Fruit fly (Drosophila melanogaster) whole organism, adult: ENCODE measurements around the gene SmydA-8.

Experiments
- CG11617 ChIP-seq: fragments of 200-800 bp; sonication (Bioruptor generic); optimal IDR thresholded peaks from 2 replicates; lab custom pipeline; 2017; ENCODE audit warnings: mild to moderate bottlenecking, missing biosample characterization, missing genetic modification reagents, missing genetic modification characterization
- CG12768 ChIP-seq: fragments of 200-800 bp; sonication (Bioruptor generic); optimal IDR thresholded peaks from 2 replicates; lab custom pipeline; 2017; ENCODE audit warnings: missing biosample characterization, missing genetic modification characterization, mild to moderate bottlenecking, moderate library complexity, missing genetic modification reagents
- CG14711 ChIP-seq: fragments of 200-800 bp; sonication (Bioruptor generic); optimal IDR thresholded peaks from 2 replicates; lab custom pipeline; 2018; ENCODE audit warnings: missing biosample characterization, mild to moderate bottlenecking, missing genetic modification characterization, moderate library complexity
- CG1620 ChIP-seq: fragments of 200-800 bp; sonication (Bioruptor generic); optimal IDR thresholded peaks from 2 replicates; lab custom pipeline; 2016; ENCODE audit warnings: missing biosample characterization, missing genetic modification characterization
- CG33017 ChIP-seq: fragments of 200-800 bp; sonication (Bioruptor generic); optimal IDR thresholded peaks from 2 replicates; lab custom pipeline; 2018; ENCODE audit warnings: missing biosample characterization, mild to moderate bottlenecking, missing genetic modification characterization, moderate library complexity
- CG5204 ChIP-seq: fragments of 200-800 bp; sonication (Bioruptor generic); optimal IDR thresholded peaks from 2 replicates; lab custom pipeline; 2016; ENCODE audit warnings: missing biosample characterization, missing genetic modification characterization
- CG7045 ChIP-seq: fragments of 200-800 bp; sonication (Bioruptor generic); optimal IDR thresholded peaks from 2 replicates; lab custom pipeline; 2017; ENCODE audit warnings: missing biosample characterization, mild to moderate bottlenecking, missing genetic modification characterization
- CG7101 ChIP-seq: fragments of 200-800 bp; sonication (Bioruptor generic); optimal IDR thresholded peaks from 2 replicates; lab custom pipeline; 2018; ENCODE audit warnings: missing biosample characterization, mild to moderate bottlenecking, missing genetic modification characterization, moderate library complexity
- Clk ChIP-seq: fragments of 200-800 bp; sonication (Bioruptor generic); optimal IDR thresholded peaks from 2 replicates; lab custom pipeline; 2017; ENCODE audit warnings: missing biosample characterization, missing genetic modification characterization
- Crg-1 ChIP-seq: fragments of 200-800 bp; sonication (Bioruptor generic); optimal IDR thresholded peaks from 2 replicates; lab custom pipeline; 2016; ENCODE audit warnings: missing biosample characterization, missing genetic modification characterization
- Hr96 ChIP-seq: fragments of 200-800 bp; sonication (Bioruptor generic); optimal IDR thresholded peaks from 2 replicates; lab custom pipeline; 2016; ENCODE audit warnings: missing biosample characterization, missing genetic modification characterization
- Mnt ChIP-seq: fragments of 200-800 bp; sonication (Bioruptor generic); optimal IDR thresholded peaks from 2 replicates; lab custom pipeline; 2016; ENCODE audit warnings: missing biosample characterization, mild to moderate bottlenecking, missing genetic modification characterization
- bab1 ChIP-seq: fragments of 200-800 bp; sonication (Bioruptor generic); optimal IDR thresholded peaks from 3 replicates; lab custom pipeline; 2019; ENCODE audit warnings: missing biosample characterization, mild to moderate bottlenecking, missing genetic modification characterization, moderate library complexity
- cic ChIP-seq: fragments of 200-800 bp; sonication (Bioruptor generic); optimal IDR thresholded peaks from 2 replicates; lab custom pipeline; 2017; ENCODE audit warnings: missing biosample characterization, mild to moderate bottlenecking, missing genetic modification characterization, moderate library complexity
- cnc ChIP-seq, 2 experiments: fragments of >200 bp; optimal IDR thresholded peaks; 2 replicates each; lab custom pipeline; 2017
- kay ChIP-seq: fragments of 200-800 bp; sonication (Bioruptor generic); peaks from one replicate; lab custom pipeline; 2016; ENCODE audit warnings: missing biosample characterization, missing genetic modification characterization, borderline replicate concordance
- ovo ChIP-seq: fragments of 200-800 bp; sonication (Bioruptor generic); optimal IDR thresholded peaks from 2 replicates; lab custom pipeline; 2016; ENCODE audit warnings: missing biosample characterization, missing genetic modification characterization
- pad ChIP-seq: fragments of 200-800 bp; sonication (Bioruptor generic); optimal IDR thresholded peaks from 3 replicates; lab custom pipeline; 2017; ENCODE audit warnings: missing biosample characterization, missing genetic modification characterization, mild to moderate bottlenecking, moderate library complexity, missing genetic modification reagents
- tj ChIP-seq: fragments of 200-800 bp; sonication (Bioruptor generic); optimal IDR thresholded peaks from 3 replicates; lab custom pipeline; 2017; ENCODE audit warnings: missing biosample characterization, mild to moderate bottlenecking, missing genetic modification characterization, moderate library complexity
- toe ChIP-seq: fragments of 200-800 bp; sonication (Bioruptor generic); optimal IDR thresholded peaks from 2 replicates; lab custom pipeline; 2016; ENCODE audit warnings: missing biosample characterization, missing genetic modification characterization

SmydA-8 gene

dm6 chrX:2212327-2212820, 1.2 kb downstream of the SmydA-8 start:
- TF ChIP-seq CG12768 (no peak), CG5204 (no peak), CG14711 (tag; lab: Kevin White, UChicago) (peak; percentile 12), Hr96 (GFP tag; lab: Kevin White, UChicago) (peak; percentile 17), CG7101 (tag; lab: Kevin White, UChicago) (no peak)

- no peak for TF ChIP-seq bab1 (GFP tag; lab: Kevin White, UChicago)
- no peak for TF ChIP-seq kay (GFP tag; lab: Kevin White, UChicago)
- TF ChIP-seq ovo (GFP tag; lab: Kevin White, UChicago), result no peak
- TF ChIP-seq cic (GFP tag; lab: Kevin White, UChicago), result no peak
- no peak for TF ChIP-seq CG5204
- no peak for TF ChIP-seq Crg-1 (GFP tag; lab: Kevin White, UChicago)
- no peak for TF ChIP-seq cnc (optimal IDR thresholded peaks at IDR 0.05; lab: Kevin White, UChicago)
- no peak for TF ChIP-seq CG7101 (tag; lab: Kevin White, UChicago)
- TF ChIP-seq CG33017, result no peak
- TF ChIP-seq Mnt (GFP tag; lab: Kevin White, UChicago), result no peak
- TF ChIP-seq CG12768, result no peak
- TF ChIP-seq toe, result no peak
- TF ChIP-seq CG14711 (tag; lab: Kevin White, UChicago), result no peak
- no peak for TF ChIP-seq CG1620 (GFP tag; lab: Kevin White, UChicago)
- no peak for TF ChIP-seq tj
- TF ChIP-seq CG11617, result no peak
- TF ChIP-seq Hr96 (GFP tag; lab: Kevin White, UChicago), result no peak
- no peak for TF ChIP-seq Clk (GFP tag; lab: Kevin White, UChicago)
Measured at dm6 chrX:2208641-2209241, 4.9 kb downstream of the SmydA-8 start.

- TF ChIP-seq CG33017, result no peak
Measured at dm6 chrX:2203766-2204165, 9.8 kb downstream of the SmydA-8 start, which contains the start of gene FarO. Gene FarO (minus strand): TSS chrX:2203866.

- TF ChIP-seq pad (GFP tag; lab: Kevin White, UChicago) (peak; percentile 10), CG14711 (tag; lab: Kevin White, UChicago) (no peak), Mnt (GFP tag; lab: Kevin White, UChicago) (peak; percentile 14), CG5204 (no peak), CG12768 (peak; percentile 6), cic (GFP tag; lab: Kevin White, UChicago) (peak; percentile 53)
Measured at dm6 chrX:2199303-2199702, 14.3 kb downstream of the SmydA-8 start.

- TF ChIP-seq Crg-1 (GFP tag; lab: Kevin White, UChicago), result no peak
- TF ChIP-seq CG14711 (tag; lab: Kevin White, UChicago), result no peak
- no peak for TF ChIP-seq CG7045 (GFP tag; lab: Kevin White, UChicago)
- no peak for TF ChIP-seq bab1 (GFP tag; lab: Kevin White, UChicago)
- no peak for TF ChIP-seq CG7101 (tag; lab: Kevin White, UChicago)
- no peak for TF ChIP-seq CG11617
- TF ChIP-seq kay (GFP tag; lab: Kevin White, UChicago), result no peak
- no peak for TF ChIP-seq Mnt (GFP tag; lab: Kevin White, UChicago)
- TF ChIP-seq tj, result no peak
- no peak for TF ChIP-seq CG5204
Measured at dm6 chrX:2198272-2198571, 15.4 kb downstream of the SmydA-8 start.

- TF ChIP-seq CG1620 (GFP tag; lab: Kevin White, UChicago) (no peak), ovo (GFP tag; lab: Kevin White, UChicago) (no peak), CG11617 (no peak), tj (no peak), Mnt (GFP tag; lab: Kevin White, UChicago) (no peak), cic (GFP tag; lab: Kevin White, UChicago) (no peak), bab1 (GFP tag; lab: Kevin White, UChicago) (no peak), CG12768 (no peak)
Measured at dm6 chrX:2197414-2198271, 16.0 kb downstream of the SmydA-8 start.

dm6 chrX:2196086-2196732, 17.4 kb downstream of the SmydA-8 start:
- TF ChIP-seq CG11617, result peak; percentile 25
- no peak for TF ChIP-seq CG5204
- no peak for TF ChIP-seq Crg-1 (GFP tag; lab: Kevin White, UChicago)
- TF ChIP-seq Hr96 (GFP tag; lab: Kevin White, UChicago), result peak; percentile 41
- peak; percentile 90 for TF ChIP-seq bab1 (GFP tag; lab: Kevin White, UChicago)
- peak; percentile 90 for TF ChIP-seq tj
- peak; percentile 71 for TF ChIP-seq CG14711 (tag; lab: Kevin White, UChicago)
- TF ChIP-seq CG33017, result no peak
- TF ChIP-seq CG7101 (tag; lab: Kevin White, UChicago), result peak; percentile 71
- TF ChIP-seq pad (GFP tag; lab: Kevin White, UChicago), result peak; percentile 27
